Fruit fly (Drosophila melanogaster) whole organism, embryonic: ENCODE results near the gene Nup43.

Experiments used
- Aef1 ChIP-seq: fragments of 200-800 bp; sonication (Bioruptor generic); IDR thresholded peaks from 3 replicates; pipeline ENCODE4 v1.3.6; 2022; ENCODE audit warnings: missing biosample characterization, missing genetic modification characterization
- CG10321 ChIP-seq: fragments of 200-800 bp; sonication (Bioruptor generic); IDR thresholded peaks from 2 replicates; pipeline ENCODE4 v1.3.6; 2022; ENCODE audit warnings: missing biosample characterization, missing genetic modification characterization
- CG10959 ChIP-seq: fragments of 200-800 bp; sonication (Bioruptor generic); IDR thresholded peaks from 2 replicates; pipeline ENCODE4 v1.3.6; 2022; ENCODE audit warnings: missing biosample characterization, missing genetic modification characterization
- CG11085 ChIP-seq: fragments of 200-800 bp; sonication (Bioruptor generic); IDR thresholded peaks from 2 replicates; pipeline ENCODE4 v1.3.6; 2022; ENCODE audit warnings: missing biosample characterization, missing genetic modification characterization
- CG11696 ChIP-seq: fragments of 200-800 bp; sonication (Bioruptor generic); IDR thresholded peaks from 2 replicates; pipeline ENCODE4 v1.3.6; 2022; ENCODE audit warnings: missing biosample characterization, missing genetic modification characterization
- CG13775 ChIP-seq: fragments of 200-800 bp; sonication (Bioruptor generic); optimal IDR thresholded peaks from 3 replicates; lab custom pipeline; 2017; ENCODE audit warnings: missing biosample characterization, mild to moderate bottlenecking, missing genetic modification characterization
- CG14014 ChIP-seq: fragments of 200-800 bp; sonication (Bioruptor generic); IDR thresholded peaks from 2 replicates; pipeline ENCODE4 v1.3.6; 2022; ENCODE audit warnings: missing biosample characterization, missing genetic modification characterization
- CG14860 ChIP-seq: fragments of 200-800 bp; sonication (Bioruptor generic); IDR thresholded peaks from 3 replicates; pipeline ENCODE4 v1.3.6; 2022; ENCODE audit warnings: missing biosample characterization, missing genetic modification characterization; ENCODE audit not compliant: partially characterized antibody
- CG16863 ChIP-seq: fragments of 200-800 bp; sonication (Bioruptor generic); optimal IDR thresholded peaks from 3 replicates; lab custom pipeline; 2016; ENCODE audit warnings: missing biosample characterization, missing genetic modification characterization
- CG17361 ChIP-seq: fragments of 200-800 bp; sonication (Bioruptor generic); IDR thresholded peaks from 3 replicates; pipeline ENCODE4 v1.3.6; 2022; ENCODE audit warnings: missing biosample characterization, missing genetic modification characterization
- CG31441 ChIP-seq: fragments of 200-800 bp; sonication (Bioruptor generic); IDR thresholded peaks from 2 replicates; pipeline ENCODE4 v1.3.6; 2022; ENCODE audit warnings: missing biosample characterization, missing genetic modification characterization
- CG32532 ChIP-seq: fragments of 200-800 bp; sonication (Bioruptor generic); IDR thresholded peaks from 2 replicates; pipeline ENCODE4 v1.3.6; 2022; ENCODE audit warnings: missing biosample characterization, missing genetic modification characterization
- CG3726 ChIP-seq: fragments of 200-800 bp; sonication (Bioruptor generic); IDR thresholded peaks from 3 replicates; pipeline ENCODE4, ENCODE4 v1.3.6; 2022; ENCODE audit warnings: missing biosample characterization, missing genetic modification characterization
- CG4360 ChIP-seq: fragments of 200-800 bp; sonication (Bioruptor generic); IDR thresholded peaks from 2 replicates; pipeline ENCODE4 v1.3.6; 2022; ENCODE audit warnings: missing biosample characterization, missing genetic modification characterization
- CG7357 ChIP-seq: fragments of 200-800 bp; sonication (Bioruptor generic); IDR thresholded peaks from 3 replicates; pipeline ENCODE4 v1.3.6; 2022; ENCODE audit warnings: missing biosample characterization, missing genetic modification characterization
- CG7372 ChIP-seq: fragments of 200-800 bp; sonication (Bioruptor generic); IDR thresholded peaks from 2 replicates; pipeline ENCODE4 v1.3.6; 2022; ENCODE audit warnings: missing biosample characterization, missing genetic modification characterization
- CG7786 ChIP-seq: fragments of 200-800 bp; sonication (Bioruptor generic); optimal IDR thresholded peaks from 2 replicates; lab custom pipeline; 2016; ENCODE audit warnings: missing biosample characterization, missing genetic modification characterization
- CHES-1-like ChIP-seq: fragments of 200-800 bp; sonication (Bioruptor generic); optimal IDR thresholded peaks from 2 replicates; lab custom pipeline; 2016; ENCODE audit warnings: missing biosample characterization, missing genetic modification characterization
- D19B ChIP-seq: fragments of 200-800 bp; sonication (Bioruptor generic); optimal IDR thresholded peaks from 2 replicates; lab custom pipeline; 2017; ENCODE audit warnings: missing biosample characterization, mild to moderate bottlenecking, missing genetic modification characterization
- Dip3 ChIP-seq: fragments of 200-800 bp; sonication (Bioruptor generic); optimal IDR thresholded peaks from 3 replicates; lab custom pipeline; 2016; ENCODE audit warnings: missing biosample characterization, missing genetic modification characterization
- Doc3 ChIP-seq: fragments of 200-800 bp; sonication (Bioruptor generic); IDR thresholded peaks from 3 replicates; pipeline ENCODE4 v1.3.6; 2022; ENCODE audit warnings: missing biosample characterization, missing genetic modification characterization; ENCODE audit not compliant: partially characterized antibody
- Dp ChIP-seq: fragments of 200-800 bp; sonication (Bioruptor generic); optimal IDR thresholded peaks from 2 replicates; lab custom pipeline; 2018; ENCODE audit warnings: missing biosample characterization, mild to moderate bottlenecking, missing genetic modification characterization, moderate library complexity
- Dref ChIP-seq: fragments of 200-800 bp; sonication (Bioruptor generic); IDR thresholded peaks from 2 replicates; pipeline ENCODE4 v1.3.6; 2022; ENCODE audit warnings: missing biosample characterization, missing genetic modification characterization
- Ets65A ChIP-seq: fragments of 200-800 bp; sonication (Bioruptor generic); peaks from one replicate; lab custom pipeline; 2016; ENCODE audit warnings: missing biosample characterization, missing genetic modification characterization
- Fer2 ChIP-seq: fragments of 200-800 bp; sonication (Bioruptor generic); optimal IDR thresholded peaks from 2 replicates; lab custom pipeline; 2018; ENCODE audit warnings: missing biosample characterization, mild to moderate bottlenecking, missing genetic modification characterization, moderate library complexity
- Hmr ChIP-seq: fragments of 200-800 bp; sonication (Bioruptor generic); optimal IDR thresholded peaks from 3 replicates; lab custom pipeline; 2017; ENCODE audit warnings: mild to moderate bottlenecking, missing biosample characterization, missing genetic modification reagents, missing genetic modification characterization
- Hmx ChIP-seq: fragments of 200-800 bp; sonication (Bioruptor generic); optimal IDR thresholded peaks from 2 replicates; lab custom pipeline; 2016; ENCODE audit warnings: missing biosample characterization, missing genetic modification characterization
- Mes4 ChIP-seq: fragments of 200-800 bp; sonication (Bioruptor generic); optimal IDR thresholded peaks from 2 replicates; lab custom pipeline; 2016; ENCODE audit warnings: missing biosample characterization, missing genetic modification characterization
- Sry-δ ChIP-seq: fragments of 200-800 bp; sonication (Bioruptor generic); optimal IDR thresholded peaks from 2 replicates; lab custom pipeline; 2016; ENCODE audit warnings: missing biosample characterization, missing genetic modification characterization
- Xbp1 ChIP-seq: fragments of 200-800 bp; sonication (Bioruptor generic); optimal IDR thresholded peaks from 3 replicates; lab custom pipeline; 2016; ENCODE audit warnings: missing biosample characterization, mild to moderate bottlenecking, missing genetic modification characterization
- Xrp1 ChIP-seq: fragments of 200-800 bp; sonication (Bioruptor generic); IDR thresholded peaks from 2 replicates; pipeline ENCODE4 v1.3.6; 2022; ENCODE audit warnings: missing biosample characterization, missing genetic modification characterization
- al ChIP-seq: fragments of 200-800 bp; sonication (Bioruptor generic); IDR thresholded peaks from 2 replicates; pipeline ENCODE4 v1.3.6; 2022; ENCODE audit warnings: missing biosample characterization, missing genetic modification characterization
- bab2 ChIP-seq: fragments of 200-800 bp; sonication (Bioruptor generic); optimal IDR thresholded peaks from 2 replicates; lab custom pipeline; 2016; ENCODE audit warnings: missing biosample characterization, missing genetic modification characterization
- cas ChIP-seq: fragments of 200-800 bp; sonication (Bioruptor generic); IDR thresholded peaks from 2 replicates; pipeline ENCODE4 v1.3.6; 2022; ENCODE audit warnings: missing biosample characterization, missing genetic modification characterization
- cg ChIP-seq: fragments of 200-800 bp; sonication (Bioruptor generic); optimal IDR thresholded peaks from 3 replicates; lab custom pipeline; 2019; ENCODE audit warnings: missing biosample characterization, mild to moderate bottlenecking, missing genetic modification characterization, moderate library complexity
- dm ChIP-seq: fragments of 200-800 bp; sonication (Bioruptor generic); optimal IDR thresholded peaks from 3 replicates; lab custom pipeline; 2016; ENCODE audit warnings: missing biosample characterization, missing genetic modification characterization
- dmrt11E ChIP-seq: fragments of 200-800 bp; sonication (Bioruptor generic); optimal IDR thresholded peaks from 3 replicates; lab custom pipeline; 2018; ENCODE audit warnings: missing biosample characterization, mild to moderate bottlenecking, missing genetic modification characterization, moderate library complexity
- dmrt99B ChIP-seq: fragments of 200-800 bp; sonication (Bioruptor generic); optimal IDR thresholded peaks from 2 replicates; lab custom pipeline; 2018; ENCODE audit warnings: missing biosample characterization, mild to moderate bottlenecking, missing genetic modification characterization, moderate library complexity
- dysf ChIP-seq: fragments of 200-800 bp; sonication (Bioruptor generic); IDR thresholded peaks from 3 replicates; pipeline ENCODE4 v1.3.6; 2022; ENCODE audit warnings: missing biosample characterization, missing genetic modification characterization
- emc ChIP-seq: fragments of 200-800 bp; sonication (Bioruptor generic); optimal IDR thresholded peaks from 2 replicates; lab custom pipeline; 2016; ENCODE audit warnings: missing biosample characterization, missing genetic modification characterization
- h ChIP-seq: fragments of >200 bp; optimal IDR thresholded peaks from 2 replicates; lab custom pipeline; 2017
- kah ChIP-seq: fragments of 200-800 bp; sonication (Bioruptor generic); optimal IDR thresholded peaks from 2 replicates; lab custom pipeline; 2018; ENCODE audit warnings: missing biosample characterization, mild to moderate bottlenecking, missing genetic modification characterization
- ken ChIP-seq: fragments of 200-800 bp; sonication (Bioruptor generic); IDR thresholded peaks from 3 replicates; pipeline ENCODE4 v1.3.6; 2022; ENCODE audit warnings: missing biosample characterization, missing genetic modification characterization
- lbe ChIP-seq: fragments of 200-800 bp; sonication (Bioruptor generic); optimal IDR thresholded peaks from 2 replicates; lab custom pipeline; 2016; ENCODE audit warnings: missing biosample characterization, mild to moderate bottlenecking, missing genetic modification characterization
- ro ChIP-seq: fragments of 200-800 bp; sonication (Bioruptor generic); IDR thresholded peaks from 2 replicates; pipeline ENCODE4 v1.3.6; 2022; ENCODE audit warnings: missing biosample characterization, missing genetic modification characterization
- shn ChIP-seq: fragments of 200-800 bp; sonication (Bioruptor generic); optimal IDR thresholded peaks from 3 replicates; lab custom pipeline; 2016; ENCODE audit warnings: missing biosample characterization, missing genetic modification characterization
- slou ChIP-seq: fragments of 200-800 bp; sonication (Bioruptor generic); optimal IDR thresholded peaks from 3 replicates; lab custom pipeline; 2016; ENCODE audit warnings: missing biosample characterization, missing genetic modification characterization
- so ChIP-seq: fragments of 200-800 bp; sonication (Bioruptor generic); IDR thresholded peaks from 3 replicates; pipeline ENCODE4 v1.3.6; 2022; ENCODE audit warnings: missing biosample characterization, missing genetic modification characterization
- ssp ChIP-seq: fragments of 200-800 bp; sonication (Bioruptor generic); IDR thresholded peaks from 2 replicates; pipeline ENCODE4 v1.3.6; 2022; ENCODE audit warnings: missing biosample characterization, missing genetic modification characterization
- vnd ChIP-seq: fragments of 200-800 bp; sonication (Bioruptor generic); IDR thresholded peaks from 3 replicates; pipeline ENCODE4 v1.3.6; 2022; ENCODE audit warnings: missing biosample characterization, missing genetic modification characterization; ENCODE audit not compliant: partially characterized antibody
- vvl ChIP-seq: fragments of 200-800 bp; sonication (Bioruptor generic); IDR thresholded peaks from 2 replicates; pipeline ENCODE4 v1.3.6; 2022; ENCODE audit warnings: missing biosample characterization, missing genetic modification characterization

The Nup43 gene

dm6 chr3R:18365978-18366643 lies at the start of gene Nup43, which contains the start of gene WRNexo:
Gene Nup43 (plus strand): TSS chr3R:18366638.
Gene WRNexo (minus strand): TSS chr3R:18366162.
- peak; percentile 32 for TF ChIP-seq bab2
- TF ChIP-seq cas (GFP tag; lab: Robert Waterston, UW), result peak; percentile 28; the same call in 1 of the 2 replicates
- no peak for TF ChIP-seq kah (GFP tag; lab: Kevin White, UChicago)
- 0 out of 3 replicates have a peak, but pooled peaks have one; percentile 23 for TF ChIP-seq CG7357
- TF ChIP-seq CG7372 (GFP tag; lab: Robert Waterston, UW), result 0 out of 2 replicates have a peak, but pooled peaks have one; percentile 32
- no peak for TF ChIP-seq CG16863
- no peak for TF ChIP-seq h (lab: Kevin White, UChicago)
- no peak for TF ChIP-seq lbe
- TF ChIP-seq CG7786 (GFP tag; lab: Kevin White, UChicago), result no peak
- TF ChIP-seq CG11696 (GFP tag; lab: Robert Waterston, UW), result no peak
- TF ChIP-seq vvl (GFP tag; lab: Robert Waterston, UW), result no peak; the same call in 1 of the 2 replicates
- TF ChIP-seq ssp (GFP tag; lab: Robert Waterston, UW), result peak; percentile 33; the same call in 1 of the 2 replicates
- peak; percentile 36; the same call in 1 of the 3 replicates for TF ChIP-seq dysf (GFP tag; lab: Robert Waterston, UW)
- TF ChIP-seq Dp, result peak; percentile 68
- no peak for TF ChIP-seq CG14860 (GFP tag; lab: Robert Waterston, UW)
- TF ChIP-seq Xrp1, result no peak
- TF ChIP-seq CHES-1-like (GFP tag; lab: Kevin White, UChicago), result peak; percentile 41
- TF ChIP-seq dmrt11E (tag; lab: Kevin White, UChicago), result peak; percentile 51
- no peak for TF ChIP-seq CG10321 (GFP tag; lab: Robert Waterston, UW)
- no peak for TF ChIP-seq Doc3 (GFP tag; lab: Robert Waterston, UW)
- TF ChIP-seq shn (GFP tag; lab: Kevin White, UChicago), result peak; percentile 17
- TF ChIP-seq CG32532 (GFP tag; lab: Robert Waterston, UW), result peak; percentile 59
- no peak for TF ChIP-seq CG10959 (GFP tag; lab: Robert Waterston, UW)
- TF ChIP-seq Hmr, result peak; percentile 35
- no peak for TF ChIP-seq vnd (GFP tag; lab: Robert Waterston, UW)
- no peak for TF ChIP-seq CG3726 (GFP tag; lab: Robert Waterston, UW)
- no peak for TF ChIP-seq cg (GFP tag; lab: Kevin White, UChicago)
- TF ChIP-seq CG13775 (GFP tag; lab: Kevin White, UChicago), result peak; percentile 67
- TF ChIP-seq ken (GFP tag; lab: Robert Waterston, UW), result peak; percentile 52; the same call in 1 of the 3 replicates
- TF ChIP-seq Fer2 (tag; lab: Kevin White, UChicago), result no peak
- TF ChIP-seq Sry-δ (GFP tag; lab: Kevin White, UChicago), result peak; percentile 33
- no peak for TF ChIP-seq ro (GFP tag; lab: Robert Waterston, UW)
- peak; percentile 89 for TF ChIP-seq Ets65A (GFP tag; lab: Kevin White, UChicago)
- TF ChIP-seq CG31441 (GFP tag; lab: Robert Waterston, UW), result peak; percentile 43; the same call in 1 of the 2 replicates
- TF ChIP-seq dm (GFP tag; lab: Kevin White, UChicago), result peak; percentile 31
- TF ChIP-seq Dip3 (GFP tag; lab: Kevin White, UChicago), result peak; percentile 7
- peak; percentile 50 for TF ChIP-seq Dref (GFP tag; lab: Robert Waterston, UW)
- no peak for TF ChIP-seq so (GFP tag; lab: Robert Waterston, UW)
- peak; percentile 36; the same call in 2 of the 3 replicates for TF ChIP-seq Aef1
- TF ChIP-seq slou (GFP tag; lab: Kevin White, UChicago), result no peak
- no peak for TF ChIP-seq CG4360
- no peak for TF ChIP-seq Mes4 (GFP tag; lab: Kevin White, UChicago)
- TF ChIP-seq D19B, result no peak
- TF ChIP-seq CG14014, result peak; percentile 43; the same call in 1 of the 2 replicates
- no peak for TF ChIP-seq dmrt99B (tag; lab: Kevin White, UChicago)
- TF ChIP-seq emc (GFP tag; lab: Kevin White, UChicago), result no peak
- TF ChIP-seq CG11085, result no peak
- TF ChIP-seq CG17361 (GFP tag; lab: Robert Waterston, UW), result peak; percentile 84
- TF ChIP-seq al (GFP tag; lab: Robert Waterston, UW), result no peak; the same call in 1 of the 2 replicates
- TF ChIP-seq Xbp1 (GFP tag; lab: Kevin White, UChicago), result peak; percentile 40
- TF ChIP-seq Hmx (GFP tag; lab: Kevin White, UChicago), result no peak
